Fruit fly (Drosophila melanogaster) whole organism, pupa: ENCODE measurements around the gene sra.
A peak's percentile ranks its signal among the peaks of the same experiment; 100 is the strongest.

Experiments
- CG10348 ChIP-seq: fragments of 200-800 bp; sonication (Bioruptor generic); IDR thresholded peaks from 2 replicates; pipeline ENCODE4 v1.3.6; 2022; ENCODE audit warnings: missing biosample characterization, missing genetic modification characterization
- CG12605 ChIP-seq: fragments of 200-800 bp; sonication (Bioruptor generic); IDR thresholded peaks from 2 replicates; pipeline ENCODE4 v1.3.6; 2022; ENCODE audit warnings: missing biosample characterization, missing genetic modification characterization
- CG13204 ChIP-seq: fragments of 200-800 bp; sonication (Bioruptor generic); optimal IDR thresholded peaks from 2 replicates; lab custom pipeline; 2018; ENCODE audit warnings: missing biosample characterization, mild to moderate bottlenecking, missing genetic modification characterization, moderate library complexity
- CG14655 ChIP-seq: fragments of 200-800 bp; sonication (Bioruptor generic); optimal IDR thresholded peaks from 3 replicates; lab custom pipeline; 2017; ENCODE audit warnings: mild to moderate bottlenecking, missing biosample characterization, missing genetic modification reagents, missing genetic modification characterization
- CG15710 ChIP-seq: fragments of 200-800 bp; sonication (Bioruptor generic); optimal IDR thresholded peaks from 2 replicates; lab custom pipeline; 2018; ENCODE audit warnings: missing biosample characterization, mild to moderate bottlenecking, missing genetic modification characterization, moderate library complexity
- CG17806 ChIP-seq: fragments of 200-800 bp; sonication (Bioruptor generic); optimal IDR thresholded peaks from 2 replicates; lab custom pipeline; 2018; ENCODE audit warnings: missing biosample characterization, mild to moderate bottlenecking, missing genetic modification characterization, moderate library complexity
- CG32121 ChIP-seq: fragments of 200-800 bp; sonication (Bioruptor generic); IDR thresholded peaks from 2 replicates; pipeline ENCODE4 v1.3.6; 2022; ENCODE audit warnings: missing biosample characterization, missing genetic modification characterization
- CG34367 ChIP-seq: fragments of 200-800 bp; sonication (Bioruptor generic); optimal IDR thresholded peaks from 2 replicates; lab custom pipeline; 2018; ENCODE audit warnings: missing biosample characterization, mild to moderate bottlenecking, missing genetic modification characterization
- CG4496 ChIP-seq: fragments of 200-800 bp; sonication (Bioruptor generic); IDR thresholded peaks from 3 replicates; pipeline ENCODE4 v1.3.6; 2022; ENCODE audit warnings: missing biosample characterization, missing genetic modification characterization
- CG8159 ChIP-seq: fragments of 200-800 bp; sonication (Bioruptor generic); optimal IDR thresholded peaks from 3 replicates; lab custom pipeline; 2018; ENCODE audit warnings: missing biosample characterization, mild to moderate bottlenecking, missing genetic modification characterization, moderate library complexity
- CG8301 ChIP-seq: fragments of 200-800 bp; sonication (Bioruptor generic); optimal IDR thresholded peaks from 2 replicates; lab custom pipeline; 2018; ENCODE audit warnings: missing biosample characterization, mild to moderate bottlenecking, missing genetic modification characterization
- CG9948 ChIP-seq: fragments of 200-800 bp; sonication (Bioruptor generic); optimal IDR thresholded peaks from 2 replicates; lab custom pipeline; 2018; ENCODE audit warnings: missing biosample characterization, mild to moderate bottlenecking, missing genetic modification characterization, moderate library complexity
- D1 ChIP-seq: fragments of 200-800 bp; sonication (Bioruptor generic); optimal IDR thresholded peaks from 2 replicates; lab custom pipeline; 2018; ENCODE audit warnings: missing biosample characterization, mild to moderate bottlenecking, missing genetic modification characterization, moderate library complexity
- EcR ChIP-seq: fragments of 200-800 bp; sonication (Bioruptor generic); optimal IDR thresholded peaks from 3 replicates; lab custom pipeline; 2019; ENCODE audit warnings: missing biosample characterization, missing genetic modification characterization, mild to moderate bottlenecking, moderate library complexity, missing genetic modification reagents
- Ets98B ChIP-seq: fragments of 200-800 bp; sonication (Bioruptor generic); IDR thresholded peaks from 2 replicates; pipeline ENCODE4 v1.3.6; 2022; ENCODE audit warnings: missing biosample characterization, missing genetic modification characterization
- Pif1A ChIP-seq: fragments of 200-800 bp; sonication (Bioruptor generic); optimal IDR thresholded peaks from 3 replicates; lab custom pipeline; 2016; ENCODE audit warnings: missing biosample characterization, missing genetic modification characterization
- Pif1B ChIP-seq: fragments of 200-800 bp; sonication (Bioruptor generic); optimal IDR thresholded peaks from 3 replicates; lab custom pipeline; 2016; ENCODE audit warnings: missing biosample characterization, missing genetic modification characterization
- Snoo ChIP-seq: fragments of 200-800 bp; sonication (Bioruptor generic); optimal IDR thresholded peaks from 3 replicates; lab custom pipeline; 2017; ENCODE audit warnings: missing biosample characterization, mild to moderate bottlenecking, missing genetic modification characterization, inconsistent platforms
- fd96Ca ChIP-seq: fragments of 200-800 bp; sonication (Bioruptor generic); IDR thresholded peaks from 3 replicates; pipeline ENCODE4 v1.3.6; 2022; ENCODE audit warnings: missing biosample characterization, missing genetic modification characterization
- gl ChIP-seq: fragments of 200-800 bp; sonication (Bioruptor generic); optimal IDR thresholded peaks from 2 replicates; lab custom pipeline; 2018; ENCODE audit warnings: missing biosample characterization, mild to moderate bottlenecking, missing genetic modification characterization
- rn ChIP-seq: fragments of 200-800 bp; sonication (Bioruptor generic); IDR thresholded peaks from 2 replicates; pipeline ENCODE4 v1.3.6; 2022; ENCODE audit warnings: missing biosample characterization, missing genetic modification characterization

sra gene

DNA sequence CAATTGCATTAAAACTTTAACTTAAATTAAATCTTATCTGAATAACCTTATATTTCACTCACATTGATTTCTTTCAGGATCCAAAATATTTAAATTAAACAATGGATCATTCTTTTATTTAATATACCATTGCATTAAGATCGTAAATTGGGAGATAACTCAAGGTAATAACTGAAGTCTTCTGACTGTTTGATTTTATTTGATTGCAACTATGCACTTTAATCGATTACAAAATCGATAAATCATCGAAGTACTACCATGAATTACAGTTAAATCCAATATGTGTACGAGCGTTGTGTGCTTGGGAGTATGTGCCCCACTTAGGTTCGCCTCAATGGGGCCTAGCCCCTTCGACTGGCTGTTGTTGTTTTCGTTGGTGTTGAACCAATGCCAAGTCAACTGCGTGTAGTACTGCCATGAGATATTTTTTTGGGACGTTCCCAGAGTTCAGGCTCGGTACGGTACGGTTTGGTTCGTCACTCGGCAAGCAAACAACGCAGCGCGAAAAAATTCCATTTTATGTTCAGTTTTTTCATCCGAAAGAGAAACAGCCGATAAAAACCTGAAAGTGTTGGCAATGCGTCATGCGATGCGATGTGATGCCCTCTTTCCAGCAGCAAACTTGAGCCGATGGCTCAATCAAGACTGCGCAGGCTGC lies 25.2 kb downstream of the sra start:
- TF ChIP-seq CG15710 (tag; lab: Kevin White, UChicago) (no peak), CG32121 (GFP tag; lab: Robert Waterston, UW) (peak; percentile 22; the same call in 1 of the 2 replicates), CG8301 (tag; lab: Kevin White, UChicago) (no peak), gl (tag; lab: Kevin White, UChicago) (no peak), Ets98B (GFP tag; lab: Robert Waterston, UW) (no peak), Pif1B (no peak), Snoo (no peak), CG8159 (tag; lab: Kevin White, UChicago) (no peak), EcR (GFP tag; lab: Kevin White, UChicago) (peak; percentile 19), fd96Ca (no peak)
- TF ChIP-seq, all 21 proteins: peak for 2

DNA sequence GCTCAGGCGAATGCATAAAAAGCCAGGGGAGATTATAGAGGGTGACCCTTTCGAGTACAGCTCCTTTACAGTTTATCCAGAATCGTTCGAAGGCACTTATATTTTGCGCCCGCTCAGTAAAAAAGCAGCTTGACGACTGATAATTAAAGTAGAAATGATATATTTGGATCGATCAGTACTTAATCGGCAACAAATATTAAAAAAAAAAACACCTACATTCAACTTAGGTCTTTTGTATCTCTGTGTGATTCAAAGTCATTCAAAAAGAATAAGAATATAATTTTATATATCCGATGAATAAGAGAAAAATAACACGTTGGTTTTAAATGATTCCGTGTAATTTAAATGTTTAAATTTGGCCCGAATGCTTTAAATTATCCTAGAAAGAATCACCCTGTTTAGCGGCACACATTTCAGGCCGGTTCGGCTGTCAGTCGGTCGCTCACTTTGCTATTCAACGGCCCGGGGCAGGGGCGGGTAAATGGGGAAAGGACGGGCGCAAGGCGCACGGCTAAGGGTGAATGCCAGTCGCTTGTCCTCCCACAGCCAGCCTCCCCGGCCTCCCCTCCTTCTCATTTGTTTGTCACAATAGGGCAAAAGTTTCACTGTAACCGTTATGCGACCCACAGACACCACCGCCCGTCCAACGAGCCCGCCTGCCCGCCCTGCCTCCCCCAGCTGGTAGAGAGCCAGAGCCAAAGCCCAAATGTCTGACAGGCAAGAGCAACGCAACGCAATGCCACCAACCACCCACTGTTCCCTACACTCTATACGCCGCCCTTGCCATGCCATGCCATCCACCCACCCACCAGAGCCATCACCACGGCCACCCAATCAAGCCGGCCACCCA lies 26.3 kb downstream of the sra start:
- no peak for TF ChIP-seq CG34367 (tag; lab: Kevin White, UChicago)
- peak; percentile 34 for TF ChIP-seq CG8301 (tag; lab: Kevin White, UChicago)
- no peak for TF ChIP-seq EcR (GFP tag; lab: Kevin White, UChicago)
- TF ChIP-seq CG14655 (GFP tag; lab: Kevin White, UChicago): peak; percentile 22
- TF ChIP-seq CG32121 (GFP tag; lab: Robert Waterston, UW): no peak
- no peak for TF ChIP-seq CG12605
- peak; percentile 65 for TF ChIP-seq CG17806 (tag; lab: Kevin White, UChicago)
- TF ChIP-seq rn (GFP tag; lab: Robert Waterston, UW): no peak
- peak; percentile 41 for TF ChIP-seq CG9948 (tag; lab: Kevin White, UChicago)
- peak; percentile 59 for TF ChIP-seq CG15710 (tag; lab: Kevin White, UChicago)
- TF ChIP-seq Ets98B (GFP tag; lab: Robert Waterston, UW): no peak
- TF ChIP-seq CG13204 (GFP tag; lab: Kevin White, UChicago): peak; percentile 77
- TF ChIP-seq gl (tag; lab: Kevin White, UChicago): no peak
- no peak for TF ChIP-seq Pif1B
- TF ChIP-seq D1: no peak
- peak; percentile 84 for TF ChIP-seq CG8159 (tag; lab: Kevin White, UChicago)
- TF ChIP-seq CG4496 (GFP tag; lab: Robert Waterston, UW): 0 out of 3 replicates have a peak, but pooled peaks have one; percentile 22
- no peak for TF ChIP-seq CG10348
- 0 out of 3 replicates have a peak, but pooled peaks have one; percentile 32 for TF ChIP-seq fd96Ca
- peak; percentile 2 for TF ChIP-seq Snoo
- TF ChIP-seq Pif1A: peak; percentile 15

DNA sequence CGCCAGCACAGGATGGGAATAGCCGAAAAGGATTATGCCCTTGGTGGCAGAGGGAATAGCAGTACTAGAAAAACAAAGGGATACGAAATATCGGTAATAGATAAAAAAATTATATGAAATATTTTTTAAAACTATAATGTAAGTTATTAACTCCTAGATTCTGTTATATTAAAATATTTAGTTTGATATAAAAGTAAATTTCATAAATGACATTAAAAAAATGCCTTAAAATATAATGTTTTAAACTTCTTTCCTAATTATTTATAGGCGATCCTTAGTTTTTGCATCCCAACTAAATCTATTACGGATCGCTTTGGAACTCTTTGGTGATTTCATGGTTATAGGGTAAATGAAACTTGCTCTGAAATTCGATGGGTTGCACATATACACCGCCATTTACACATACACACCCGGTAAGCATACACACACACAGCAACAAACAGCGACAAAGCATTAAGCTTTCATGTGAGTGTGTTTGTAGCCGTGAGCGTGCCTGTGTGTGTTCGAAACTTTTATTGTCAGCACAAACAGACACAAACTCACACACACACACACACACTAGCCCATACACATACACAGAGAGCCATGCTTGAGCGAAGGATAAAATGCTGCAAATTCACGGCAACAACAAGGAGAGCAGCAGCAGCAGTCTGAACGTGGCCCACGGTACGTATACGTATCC lies 27.1 kb downstream of the sra start:
- no peak for TF ChIP-seq EcR (GFP tag; lab: Kevin White, UChicago)
- TF ChIP-seq Snoo: no peak
- no peak for TF ChIP-seq gl (tag; lab: Kevin White, UChicago)
- no peak for TF ChIP-seq CG8301 (tag; lab: Kevin White, UChicago)
- no peak for TF ChIP-seq rn (GFP tag; lab: Robert Waterston, UW)
- TF ChIP-seq fd96Ca: no peak
- TF ChIP-seq Pif1A: no peak
- 0 out of 3 replicates have a peak, but pooled peaks have one; percentile 27 for TF ChIP-seq CG4496 (GFP tag; lab: Robert Waterston, UW)
- no peak for TF ChIP-seq CG12605
- no peak for TF ChIP-seq D1
- no peak for TF ChIP-seq CG10348
- TF ChIP-seq CG15710 (tag; lab: Kevin White, UChicago): peak; percentile 16
- TF ChIP-seq CG8159 (tag; lab: Kevin White, UChicago): peak; percentile 51
- TF ChIP-seq CG34367 (tag; lab: Kevin White, UChicago): no peak
- TF ChIP-seq CG13204 (GFP tag; lab: Kevin White, UChicago): no peak
- no peak for TF ChIP-seq Pif1B
- no peak for TF ChIP-seq CG32121 (GFP tag; lab: Robert Waterston, UW)
- TF ChIP-seq CG14655 (GFP tag; lab: Kevin White, UChicago): peak; percentile 9
- TF ChIP-seq Ets98B (GFP tag; lab: Robert Waterston, UW): no peak
- no peak for TF ChIP-seq CG9948 (tag; lab: Kevin White, UChicago)
- TF ChIP-seq CG17806 (tag; lab: Kevin White, UChicago): peak; percentile 4

DNA sequence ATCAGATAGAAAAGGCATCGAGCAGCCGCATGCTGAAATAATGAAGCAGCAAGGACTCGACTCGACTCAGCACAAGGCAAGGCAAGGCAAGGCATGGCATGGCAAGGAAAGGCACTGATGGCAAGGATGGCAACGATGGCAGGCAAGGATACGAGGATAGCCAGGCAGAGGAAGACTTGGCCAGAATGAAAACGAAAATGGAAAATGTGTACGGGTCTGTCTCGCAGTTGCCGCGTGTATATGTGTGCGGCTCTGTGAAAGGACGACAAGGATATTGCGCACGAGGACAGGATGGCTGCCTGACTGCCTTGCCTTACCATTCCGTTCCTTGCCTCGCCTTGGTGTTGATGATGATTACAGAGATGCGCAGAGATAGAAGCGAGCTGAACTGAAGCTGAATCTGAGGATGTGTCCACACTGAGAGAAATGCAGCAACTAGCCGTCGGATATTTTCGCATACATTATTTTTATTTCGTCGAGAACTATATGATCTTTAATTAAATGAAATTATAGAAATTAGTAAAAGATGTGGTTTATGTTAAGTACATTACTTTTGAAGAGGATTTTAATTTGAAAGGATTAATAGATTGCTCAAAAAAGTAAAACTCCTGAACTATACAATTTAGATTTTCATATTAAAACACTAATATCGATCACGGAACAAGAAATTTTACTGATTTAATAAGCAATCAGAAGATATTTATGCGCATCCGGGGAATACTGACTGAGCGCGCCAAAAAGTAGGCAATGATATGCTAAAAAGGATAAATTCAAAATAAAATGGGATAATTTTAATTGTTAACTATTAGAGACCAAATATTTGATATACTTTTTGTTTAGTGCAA lies 27.9 kb downstream of the sra start:
- TF ChIP-seq CG12605 (no peak), CG9948 (tag; lab: Kevin White, UChicago) (peak; percentile 34), D1 (no peak), CG17806 (tag; lab: Kevin White, UChicago) (peak; percentile 17), Ets98B (GFP tag; lab: Robert Waterston, UW) (no peak), CG8159 (tag; lab: Kevin White, UChicago) (peak; percentile 59), CG34367 (tag; lab: Kevin White, UChicago) (no peak), fd96Ca (no peak), CG14655 (GFP tag; lab: Kevin White, UChicago) (peak; percentile 47), CG8301 (tag; lab: Kevin White, UChicago) (no peak), Pif1B (no peak), CG15710 (tag; lab: Kevin White, UChicago) (peak; percentile 39), EcR (GFP tag; lab: Kevin White, UChicago) (no peak), CG4496 (GFP tag; lab: Robert Waterston, UW) (no peak), rn (GFP tag; lab: Robert Waterston, UW) (no peak), CG13204 (GFP tag; lab: Kevin White, UChicago) (no peak), Pif1A (peak; percentile 18), gl (tag; lab: Kevin White, UChicago) (no peak), CG32121 (GFP tag; lab: Robert Waterston, UW) (no peak), Snoo (peak; percentile 1), CG10348 (no peak)
